Fruit fly (Drosophila melanogaster): Measurements from ENCODE around the gene CG13949.

The CG13949 gene

DNA sequence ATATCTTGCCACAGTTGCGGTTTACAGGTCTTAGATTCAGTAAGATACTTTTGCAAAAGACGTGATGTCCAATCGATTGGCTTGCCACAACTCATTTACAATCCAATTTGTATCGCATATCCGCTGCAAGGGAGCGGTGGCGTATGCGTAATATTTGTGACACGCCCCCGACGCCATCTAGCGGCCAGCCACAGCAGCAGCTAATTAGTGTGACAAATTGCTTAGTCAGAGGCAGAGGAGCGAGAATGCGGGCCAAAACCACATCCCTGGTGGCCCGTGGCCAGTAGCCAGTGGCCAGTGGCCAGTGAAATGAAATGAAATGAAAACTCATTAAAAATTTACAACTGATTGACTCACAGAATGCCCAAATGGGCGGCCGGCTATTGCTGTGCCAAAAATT is 32.7 kb downstream of the CG13949 start:
- TF ChIP-seq h (optimal IDR thresholded peaks at IDR 0.05) (no peak), ttk (optimal IDR thresholded peaks at IDR 0.05) (no peak), Sin3A (optimal IDR thresholded peaks at IDR 0.05) (no peak), Myc (optimal IDR thresholded peaks at IDR 0.05) (no peak), insv (optimal IDR thresholded peaks at IDR 0.05) (no peak), psq (optimal IDR thresholded peaks at IDR 0.05) (no peak)

DNA sequence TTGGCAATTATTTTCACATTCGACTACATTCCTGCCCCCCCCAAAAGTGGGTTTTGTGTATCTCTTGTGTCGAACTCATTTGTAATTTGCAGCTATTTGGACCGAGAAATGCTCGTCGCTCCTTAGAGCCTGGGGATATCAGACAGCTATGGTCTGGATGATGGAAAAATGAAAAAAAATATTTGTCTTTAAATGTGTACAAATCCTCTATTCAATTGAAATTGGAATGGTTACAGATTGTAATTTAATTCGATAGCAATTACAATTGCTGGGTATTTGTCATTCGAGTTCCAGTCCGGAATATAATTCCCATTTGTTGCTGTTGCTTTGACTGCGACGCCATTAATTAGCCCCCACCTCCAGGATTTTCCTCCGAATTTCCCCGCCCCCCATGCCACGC is 34.7 kb downstream of the CG13949 start:
- TF ChIP-seq ttk (optimal IDR thresholded peaks at IDR 0.05) (no peak), psq (optimal IDR thresholded peaks at IDR 0.05) (no peak), insv (optimal IDR thresholded peaks at IDR 0.05) (no peak), Sin3A (optimal IDR thresholded peaks at IDR 0.05) (no peak), h (optimal IDR thresholded peaks at IDR 0.05) (no peak), Myc (optimal IDR thresholded peaks at IDR 0.05) (no peak)

DNA sequence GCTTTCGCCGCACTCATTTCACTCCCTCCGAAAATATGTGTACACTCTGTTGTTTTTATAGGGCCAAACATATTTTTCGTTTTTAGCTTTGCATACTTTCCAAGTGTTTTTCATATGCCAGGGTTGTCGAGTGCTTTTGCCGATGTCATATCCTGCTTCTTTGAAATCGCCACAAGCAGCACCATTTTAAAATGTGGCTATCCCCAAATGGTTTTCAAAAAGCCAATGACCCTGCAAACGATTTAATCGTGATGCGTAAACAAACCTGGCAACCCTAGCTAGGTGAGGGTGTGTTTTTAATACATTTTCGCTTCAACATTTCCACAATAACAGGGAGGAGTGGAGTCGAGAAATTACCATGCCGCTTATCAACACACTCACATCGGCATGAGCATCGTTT is 37.3 kb downstream of the CG13949 start:
- TF ChIP-seq h (optimal IDR thresholded peaks at IDR 0.05) (no peak), Sin3A (optimal IDR thresholded peaks at IDR 0.05) (no peak), insv (optimal IDR thresholded peaks at IDR 0.05) (no peak), ttk (optimal IDR thresholded peaks at IDR 0.05) (no peak), psq (optimal IDR thresholded peaks at IDR 0.05) (no peak), Myc (optimal IDR thresholded peaks at IDR 0.05) (no peak)

DNA sequence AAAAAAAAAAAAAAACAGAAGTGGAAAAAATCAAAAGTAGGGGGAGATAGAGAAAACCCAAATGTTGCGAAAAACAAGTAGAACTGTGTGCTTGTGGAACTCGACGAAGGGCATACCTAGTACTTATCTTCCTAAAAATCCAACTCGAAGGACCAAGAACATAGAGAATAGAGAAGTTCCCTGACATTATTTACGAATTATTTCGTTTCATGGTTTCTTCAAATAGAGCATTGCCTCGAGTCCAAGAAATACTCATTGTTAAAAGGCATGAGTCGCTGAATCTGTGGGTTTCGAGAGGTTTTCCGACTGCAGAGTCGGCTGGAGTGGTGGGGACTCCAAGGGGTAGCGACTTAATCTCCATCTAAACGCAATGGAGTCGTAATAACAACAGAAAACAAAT is 38.0 kb downstream of the CG13949 start:
- TF ChIP-seq psq (optimal IDR thresholded peaks at IDR 0.05) (no peak), insv (optimal IDR thresholded peaks at IDR 0.05) (no peak), Myc (optimal IDR thresholded peaks at IDR 0.05) (no peak), Sin3A (optimal IDR thresholded peaks at IDR 0.05) (no peak), ttk (optimal IDR thresholded peaks at IDR 0.05) (no peak), h (optimal IDR thresholded peaks at IDR 0.05) (no peak)

DNA sequence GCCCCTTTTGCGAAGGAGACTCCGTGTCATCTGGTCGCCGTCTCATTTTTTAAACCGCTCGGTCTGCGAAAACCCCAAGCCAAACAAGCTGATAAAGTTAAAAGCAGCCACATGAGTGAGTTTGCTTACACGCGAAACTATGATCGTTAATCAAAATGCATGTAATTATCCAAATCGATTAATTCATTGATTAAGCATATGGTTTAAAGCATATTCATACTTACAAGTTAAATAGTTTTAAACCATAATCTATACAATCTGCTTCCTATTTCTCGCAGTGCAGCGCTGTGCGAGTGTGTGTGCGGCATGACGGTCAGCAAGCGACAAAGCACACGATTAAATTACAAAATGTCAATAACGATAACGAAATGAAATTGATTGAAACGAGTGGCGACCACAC is 40.3 kb downstream of the CG13949 start:
- no peak for TF ChIP-seq h (optimal IDR thresholded peaks at IDR 0.05)
- no peak for TF ChIP-seq Myc (optimal IDR thresholded peaks at IDR 0.05)
- TF ChIP-seq psq (optimal IDR thresholded peaks at IDR 0.05), result no peak
- no peak for TF ChIP-seq ttk (optimal IDR thresholded peaks at IDR 0.05)

DNA sequence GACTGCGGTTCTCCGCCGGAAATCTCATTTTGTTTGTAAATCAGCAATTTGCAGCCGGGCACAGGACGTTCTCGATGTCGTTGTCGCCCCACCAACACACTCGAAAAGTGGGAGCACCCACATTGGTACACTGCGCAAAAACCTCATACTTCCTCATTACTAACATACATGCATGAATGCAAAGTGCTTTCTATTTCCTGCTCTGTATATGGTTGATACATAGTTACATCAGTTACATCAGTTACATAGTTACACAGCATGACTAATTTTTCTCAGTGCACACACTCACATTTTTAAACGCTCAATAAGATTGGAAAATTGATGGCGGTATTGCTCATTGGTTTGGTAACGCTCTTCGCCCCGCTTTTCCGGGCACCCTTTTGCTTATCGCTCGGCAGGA is 42.0 kb downstream of the CG13949 start:
- no peak for TF ChIP-seq insv (optimal IDR thresholded peaks at IDR 0.05)
- TF ChIP-seq h (optimal IDR thresholded peaks at IDR 0.05), result no peak
- TF ChIP-seq ttk (optimal IDR thresholded peaks at IDR 0.05), result no peak
- no peak for TF ChIP-seq Sin3A (optimal IDR thresholded peaks at IDR 0.05)
- TF ChIP-seq psq (optimal IDR thresholded peaks at IDR 0.05), result no peak
- TF ChIP-seq Myc (optimal IDR thresholded peaks at IDR 0.05), result no peak

DNA sequence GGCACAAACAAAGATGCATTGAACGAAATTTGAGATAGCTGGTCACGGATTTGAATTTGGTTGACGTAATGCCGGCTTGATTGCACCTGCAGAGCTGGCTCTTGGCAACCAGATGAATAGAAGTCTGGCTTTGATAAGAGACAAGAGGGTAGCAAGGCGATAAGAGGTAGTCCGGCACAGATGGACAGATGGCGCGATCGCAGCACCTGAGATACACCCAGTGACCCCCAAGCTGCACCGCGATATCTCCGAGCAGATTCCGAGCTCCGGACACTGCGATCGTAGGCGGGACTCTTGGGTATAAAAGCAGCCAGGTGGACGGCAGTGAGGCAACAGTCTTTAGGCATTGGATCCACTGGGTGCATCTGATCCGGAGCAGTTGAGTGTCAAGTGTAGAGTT is 43.2 kb downstream of the CG13949 start, which contains the start of gene Lsp1beta:
Gene Lsp1beta (plus strand): TSS at position 185 of the 400 bp plus-strand sequence.
- TF ChIP-seq h (optimal IDR thresholded peaks at IDR 0.05) (no peak), ttk (optimal IDR thresholded peaks at IDR 0.05) (no peak), psq (optimal IDR thresholded peaks at IDR 0.05) (no peak), Sin3A (optimal IDR thresholded peaks at IDR 0.05) (no peak), Myc (optimal IDR thresholded peaks at IDR 0.05) (no peak), insv (optimal IDR thresholded peaks at IDR 0.05) (no peak)

DNA sequence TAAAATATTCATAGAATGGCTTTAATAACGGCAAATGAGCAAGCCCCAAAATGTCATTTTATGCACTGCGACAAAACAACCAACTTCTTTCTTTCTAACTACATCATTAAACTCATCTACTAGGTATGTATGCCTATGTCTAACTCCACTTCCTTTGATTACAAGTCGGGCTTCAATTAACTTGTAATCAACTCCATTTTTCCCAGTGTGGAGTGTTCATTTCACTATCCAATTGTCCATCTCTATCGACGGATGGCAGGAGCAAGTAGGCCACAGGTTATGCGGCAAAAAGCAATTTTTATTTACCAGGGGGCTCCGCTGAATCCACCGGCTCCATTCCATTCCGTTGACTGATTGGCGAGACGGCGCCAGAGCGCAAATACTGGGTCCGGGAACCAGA is 48.6 kb downstream of the CG13949 start:
- TF ChIP-seq Myc (optimal IDR thresholded peaks at IDR 0.05), result no peak

All from Kc167 (cell line).